Worm (Caenorhabditis elegans): ENCODE measurements around the gene fbxb-61.

The fbxb-61 gene

ce11 chrV:19303589-19304174, at the start of gene fbxb-61, which contains the start of gene fbxb-63:
Gene fbxb-61 (plus strand): TSS chrV:19304124.
Gene fbxb-63 (minus strand): TSS chrV:19303730.
- TF ChIP-seq Y56A3A.18 (GFP tag; IDR thresholded peaks at IDR 0.05), result no peak
- TF ChIP-seq madf-3 (GFP tag; IDR thresholded peaks at IDR 0.05), result no peak
- TF ChIP-seq C06A6.2 (GFP tag; conservative IDR thresholded peaks at IDR 0.05), result no peak
- no peak for TF ChIP-seq Y53G8AR.9 (GFP tag; conservative IDR thresholded peaks at IDR 0.05)
- no peak for TF ChIP-seq hmg-20 (GFP tag; IDR thresholded peaks at IDR 0.05)
- no peak for TF ChIP-seq egrh-3 (GFP tag; IDR thresholded peaks at IDR 0.05)
- no peak for TF ChIP-seq snpc-3.4 (tag; optimal IDR thresholded peaks at IDR 0.05)
- TF ChIP-seq ceh-27 (GFP tag; optimal IDR thresholded peaks at IDR 0.05), result no peak
- no peak for TF ChIP-seq F10E7.11 (tag; optimal IDR thresholded peaks at IDR 0.05)
- no peak for TF ChIP-seq ceh-40 (GFP tag; IDR thresholded peaks at IDR 0.05)
- no peak for TF ChIP-seq snpc-4 (GFP tag; optimal IDR thresholded peaks at IDR 0.05)
- no peak for TF ChIP-seq snpc-4 (tag; optimal IDR thresholded peaks at IDR 0.05)
- TF ChIP-seq nhr-27 (tag; optimal IDR thresholded peaks at IDR 0.05), result no peak
- TF ChIP-seq F22D6.2 (tag; optimal IDR thresholded peaks at IDR 0.05), result no peak
- TF ChIP-seq attf-6 (GFP tag; IDR thresholded peaks at IDR 0.05), result no peak
- no peak for TF ChIP-seq ets-4 (GFP tag; optimal IDR thresholded peaks at IDR 0.05)
- TF ChIP-seq egl-44 (GFP tag; IDR thresholded peaks at IDR 0.05), result no peak

- TF ChIP-seq tlf-1 (GFP tag; optimal IDR thresholded peaks at IDR 0.05), result no peak
- TF ChIP-seq cebp-2 (GFP tag; IDR thresholded peaks at IDR 0.05), result no peak
- no peak for TF ChIP-seq hrde-1 (tag; optimal IDR thresholded peaks at IDR 0.05; ENCODE audit: borderline replicate concordance)
- no peak for TF ChIP-seq dpff-1 (tag; optimal IDR thresholded peaks at IDR 0.05)
- TF ChIP-seq lin-54 (GFP tag; optimal IDR thresholded peaks at IDR 0.05), result no peak
- TF ChIP-seq bed-2 (GFP tag; IDR thresholded peaks at IDR 0.05), result no peak
- TF ChIP-seq egl-44 (GFP tag; IDR thresholded peaks at IDR 0.05), result no peak
- TF ChIP-seq hsf-1 (GFP tag; IDR thresholded peaks at IDR 0.05), result no peak
- TF ChIP-seq somi-1 (GFP tag; optimal IDR thresholded peaks at IDR 0.05), result no peak
- no peak for TF ChIP-seq Y56A3A.18 (GFP tag; IDR thresholded peaks at IDR 0.05)
- TF ChIP-seq nhr-179 (tag; optimal IDR thresholded peaks at IDR 0.05), result no peak
Measured at ce11 chrV:19257653-19258052, 46.3 kb upstream of the fbxb-61 start, which contains the start of gene F21D9.3. Gene F21D9.3 (minus strand): TSS chrV:19257753.

ce11 chrV:19259403-19259802, 44.5 kb upstream of the fbxb-61 start:
- TF ChIP-seq snpc-1.1 (tag; optimal IDR thresholded peaks at IDR 0.05; ENCODE audit: insufficient read depth), result peak; percentile 55
- no peak for TF ChIP-seq lag-1 (GFP tag; IDR thresholded peaks at IDR 0.05)
- TF ChIP-seq snpc-4 (GFP tag; optimal IDR thresholded peaks at IDR 0.05), result no peak
- TF ChIP-seq snpc-4 (tag; optimal IDR thresholded peaks at IDR 0.05), result peak in 2 of 4 experiments; percentile 67 to 81
- TF ChIP-seq egl-18 (GFP tag; IDR thresholded peaks at IDR 0.05), result no peak

ce11 chrV:19260686-19261085, 43.2 kb upstream of the fbxb-61 start:
- TF ChIP-seq bed-2 (GFP tag; IDR thresholded peaks at IDR 0.05) (no peak), zfh-2 (GFP tag; conservative IDR thresholded peaks at IDR 0.05) (peak; percentile 44), hlh-26 (GFP tag; conservative IDR thresholded peaks at IDR 0.05) (no peak), nhr-27 (tag; optimal IDR thresholded peaks at IDR 0.05) (no peak)

- TF ChIP-seq dpl-1 (GFP tag; optimal IDR thresholded peaks at IDR 0.05) (no peak), nhr-120 (GFP tag; IDR thresholded peaks at IDR 0.05) (no peak), ztf-25 (GFP tag; IDR thresholded peaks at IDR 0.05) (no peak), T07F8.4 (tag; optimal IDR thresholded peaks at IDR 0.05) (no peak), hlh-12 (tag; optimal IDR thresholded peaks at IDR 0.05) (no peak), F55B11.4 (tag; optimal IDR thresholded peaks at IDR 0.05; ENCODE audit: borderline replicate concordance, insufficient read depth) (no peak), sptf-2 (GFP tag; optimal IDR thresholded peaks at IDR 0.05) (no peak), gei-17 (GFP tag; optimal IDR thresholded peaks at IDR 0.05) (no peak), efl-1 (GFP tag; optimal IDR thresholded peaks at IDR 0.05) (no peak), lag-1 (GFP tag; IDR thresholded peaks at IDR 0.05) (no peak), F33H1.4 (GFP tag; IDR thresholded peaks at IDR 0.05) (no peak), him-1 (tag; optimal IDR thresholded peaks at IDR 0.05) (no peak), F57A8.1 (GFP tag; optimal IDR thresholded peaks at IDR 0.05) (no peak), C06A6.2 (GFP tag; conservative IDR thresholded peaks at IDR 0.05) (no peak)
Measured at ce11 chrV:19262349-19262748, 41.6 kb upstream of the fbxb-61 start, which contains the start of gene F21D9.2. Gene F21D9.2 (minus strand): TSS chrV:19262449.

Data from whole organism, young adult.